Worm (Caenorhabditis elegans): ENCODE measurements around the gene str-41.

ce11 chrV:7424336-7424735, 12.5 kb downstream of the str-41 start, which contains the start of gene F18E3.10:
- TF ChIP-seq ztf-29 (GFP tag; IDR thresholded peaks at IDR 0.05) (no peak), flt-1 (GFP tag; IDR thresholded peaks at IDR 0.05) (no peak), cog-1 (tag; optimal IDR thresholded peaks at IDR 0.05) (no peak), klf-2 (GFP tag; conservative IDR thresholded peaks at IDR 0.05) (no peak), med-1 (GFP tag; optimal IDR thresholded peaks at IDR 0.05; ENCODE audit: insufficient read depth) (no peak), ztf-23 (GFP tag; IDR thresholded peaks at IDR 0.05) (no peak), tab-1 (GFP tag; IDR thresholded peaks at IDR 0.05) (no peak)
